Worm (Caenorhabditis elegans) whole organism, L3 larva: ENCODE results near the gene dph-7.
A peak's percentile ranks its signal among the peaks of the same experiment; 100 is the strongest.

Experiments used
- R02D3.7 ChIP-seq: fragments of 150-350 bp; optimal IDR thresholded peaks from 2 replicates; lab custom pipeline; 2014; ENCODE audit warnings: missing biosample characterization, missing genetic modification characterization
- ama-1 ChIP-seq: fragments of 150-350 bp; optimal IDR thresholded peaks from 2 replicates; lab custom pipeline; 2018
- ceh-16 ChIP-seq: sonication (generic microtip); optimal IDR thresholded peaks from 2 replicates; lab custom pipeline; 2017; ENCODE audit warnings: missing biosample characterization, missing genetic modification characterization
- ceh-28 ChIP-seq: fragments of 150-350 bp; optimal IDR thresholded peaks from 2 replicates; lab custom pipeline; 2014; ENCODE audit warnings: missing biosample characterization, missing genetic modification reagents, missing genetic modification characterization
- ceh-9 ChIP-seq: sonication (generic microtip); optimal IDR thresholded peaks from 2 replicates; lab custom pipeline; 2018; ENCODE audit warnings: missing biosample characterization, missing genetic modification characterization
- egl-27 ChIP-seq: sonication (generic microtip); optimal IDR thresholded peaks from 4 replicates; lab custom pipeline; 2017; ENCODE audit warnings: missing biosample characterization, missing genetic modification reagents, missing genetic modification characterization
- egl-5 ChIP-seq: fragments of 150-350 bp; optimal IDR thresholded peaks from 2 replicates; lab custom pipeline; 2017; ENCODE audit warnings: missing biosample characterization, missing genetic modification reagents, missing genetic modification characterization, inconsistent platforms
- elt-1 ChIP-seq: fragments of 150-350 bp; optimal IDR thresholded peaks from 2 replicates; lab custom pipeline; 2014; ENCODE audit warnings: missing biosample characterization, missing genetic modification characterization
- elt-2 ChIP-seq: sonication (generic microtip); optimal IDR thresholded peaks from 2 replicates; lab custom pipeline; 2016; ENCODE audit warnings: missing genetic modification reagents, mild to moderate bottlenecking, missing genetic modification characterization, missing compliant biosample characterization
- elt-3 ChIP-seq, 3 experiments: fragments of 150-350 bp in 1 of 3; sonication (generic microtip) in 2 of 3; optimal IDR thresholded peaks; 2 replicates in 2 of 3; 4 replicates in 1 of 3; lab custom pipeline; 2014 to 2017; ENCODE audit warnings: missing biosample characterization in 3 of 3, missing genetic modification characterization in 3 of 3
- eor-1 ChIP-seq, 2 experiments: fragments of 150-350 bp; optimal IDR thresholded peaks; 2 replicates each; lab custom pipeline; 2014 to 2018; ENCODE audit warnings: missing biosample characterization in 2 of 2, missing genetic modification characterization in 2 of 2
- fkh-2 ChIP-seq: fragments of 150-350 bp; optimal IDR thresholded peaks from 2 replicates; lab custom pipeline; 2014; ENCODE audit warnings: missing biosample characterization, missing genetic modification reagents, missing genetic modification characterization
- fos-1 ChIP-seq: fragments of 150-350 bp; optimal IDR thresholded peaks from 2 replicates; lab custom pipeline; 2014; ENCODE audit warnings: missing biosample characterization, missing genetic modification characterization
- hmg-11 ChIP-seq: sonication (generic microtip); optimal IDR thresholded peaks from 2 replicates; lab custom pipeline; 2016; ENCODE audit warnings: missing genetic modification characterization, missing compliant biosample characterization
- jun-1 ChIP-seq: fragments of 150-350 bp; optimal IDR thresholded peaks from 2 replicates; lab custom pipeline; 2014; ENCODE audit warnings: missing biosample characterization, missing genetic modification reagents, missing genetic modification characterization
- lin-39 ChIP-seq: fragments of 150-350 bp; optimal IDR thresholded peaks from 2 replicates; lab custom pipeline; 2018; ENCODE audit warnings: missing biosample characterization, missing genetic modification reagents, missing genetic modification characterization
- lsy-12 ChIP-seq: sonication (generic microtip); optimal IDR thresholded peaks from 2 replicates; lab custom pipeline; 2016; ENCODE audit warnings: mild to moderate bottlenecking, missing genetic modification characterization, missing compliant biosample characterization
- mml-1 ChIP-seq: fragments of 150-350 bp; sonication (generic microtip); optimal IDR thresholded peaks from 3 replicates; lab custom pipeline; 2014; ENCODE audit warnings: missing biosample characterization, missing genetic modification characterization
- nfya-1 ChIP-seq: sonication (generic microtip); optimal IDR thresholded peaks from 2 replicates; lab custom pipeline; 2017; ENCODE audit warnings: missing genetic modification characterization, mild to moderate bottlenecking, missing compliant biosample characterization, antibody characterized with exemption, moderate library complexity; ENCODE audit not compliant: insufficient read depth
- nhr-11 ChIP-seq: fragments of 150-350 bp; optimal IDR thresholded peaks from 2 replicates; lab custom pipeline; 2014; ENCODE audit warnings: missing biosample characterization, missing genetic modification characterization
- nhr-12 ChIP-seq: fragments of 150-350 bp; optimal IDR thresholded peaks from 2 replicates; lab custom pipeline; 2014; ENCODE audit warnings: missing biosample characterization, missing genetic modification characterization
- nhr-23 ChIP-seq: fragments of 150-350 bp; optimal IDR thresholded peaks from 2 replicates; lab custom pipeline; 2014; ENCODE audit warnings: missing biosample characterization, missing genetic modification reagents, missing genetic modification characterization
- nhr-43 ChIP-seq: sonication (generic microtip); optimal IDR thresholded peaks from 2 replicates; lab custom pipeline; 2016; ENCODE audit warnings: mild to moderate bottlenecking, missing genetic modification characterization, missing compliant biosample characterization; ENCODE audit not compliant: poor library complexity, severe bottlenecking
- nhr-67 ChIP-seq: fragments of 150-350 bp; optimal IDR thresholded peaks from 2 replicates; lab custom pipeline; 2014; ENCODE audit warnings: missing biosample characterization, missing genetic modification characterization
- nhr-76 ChIP-seq: fragments of 150-350 bp; sonication (generic microtip); optimal IDR thresholded peaks from 5 replicates; lab custom pipeline; 2014; ENCODE audit warnings: missing biosample characterization, missing genetic modification characterization
- nhr-77 ChIP-seq: fragments of 150-350 bp; optimal IDR thresholded peaks from 2 replicates; lab custom pipeline; 2014; ENCODE audit warnings: missing biosample characterization, missing genetic modification characterization
- pha-4 ChIP-seq: fragments of 150-350 bp; optimal IDR thresholded peaks from 2 replicates; lab custom pipeline; 2014; ENCODE audit warnings: missing biosample characterization, missing genetic modification reagents, missing genetic modification characterization
- skn-1 ChIP-seq: fragments of 150-350 bp; optimal IDR thresholded peaks from 2 replicates; lab custom pipeline; 2014; ENCODE audit warnings: missing biosample characterization, missing genetic modification characterization
- unc-39 ChIP-seq: sonication (generic microtip); optimal IDR thresholded peaks from 4 replicates; lab custom pipeline; 2017; ENCODE audit warnings: missing biosample characterization, missing genetic modification characterization
- unc-62 ChIP-seq: fragments of 150-350 bp; sonication (generic microtip); optimal IDR thresholded peaks from 4 replicates; lab custom pipeline; 2014; ENCODE audit warnings: missing biosample characterization, missing genetic modification reagents, missing genetic modification characterization
- zag-1 ChIP-seq: fragments of 150-350 bp; optimal IDR thresholded peaks from 2 replicates; lab custom pipeline; 2014; ENCODE audit warnings: missing biosample characterization, missing genetic modification characterization
- ztf-11 ChIP-seq: fragments of 150-350 bp; optimal IDR thresholded peaks from 2 replicates; lab custom pipeline; 2014; ENCODE audit warnings: missing biosample characterization, missing genetic modification characterization
- ztf-4 ChIP-seq: fragments of 150-350 bp; optimal IDR thresholded peaks from 2 replicates; lab custom pipeline; 2014; ENCODE audit warnings: missing biosample characterization, missing genetic modification characterization

The dph-7 gene

DNA sequence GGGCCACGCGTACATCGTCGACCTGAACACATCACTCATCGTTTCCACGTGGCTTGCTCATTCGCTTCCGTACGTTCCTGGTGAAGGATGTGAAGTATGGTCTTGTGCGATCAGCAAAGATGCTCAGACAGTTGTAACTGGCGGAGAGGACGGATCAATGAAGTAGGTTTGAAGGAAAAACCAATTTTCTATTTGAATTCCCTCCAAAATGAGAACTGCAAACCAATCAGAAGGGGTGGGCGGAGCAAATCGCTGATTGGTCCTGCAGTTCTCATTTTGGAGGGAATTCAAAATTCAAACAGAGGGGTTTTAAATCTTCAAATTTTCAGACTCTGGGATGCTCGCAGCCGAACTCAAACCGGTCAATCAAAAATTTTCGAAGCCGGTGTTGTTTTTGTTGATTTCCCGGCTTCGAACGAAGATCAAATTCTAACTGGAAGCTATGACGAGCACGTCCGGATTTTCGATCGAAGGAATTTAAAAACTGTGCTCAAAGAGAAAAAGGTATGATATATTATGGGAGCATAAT is 2.5 kb downstream of the dph-7 start:
- TF ChIP-seq nfya-1 (tag; lab: Kevin White, UChicago) = peak; percentile 58
- TF ChIP-seq eor-1 (tag; optimal IDR thresholded peaks at IDR 0.05; lab: Kevin White, UChicago) = no peak

DNA sequence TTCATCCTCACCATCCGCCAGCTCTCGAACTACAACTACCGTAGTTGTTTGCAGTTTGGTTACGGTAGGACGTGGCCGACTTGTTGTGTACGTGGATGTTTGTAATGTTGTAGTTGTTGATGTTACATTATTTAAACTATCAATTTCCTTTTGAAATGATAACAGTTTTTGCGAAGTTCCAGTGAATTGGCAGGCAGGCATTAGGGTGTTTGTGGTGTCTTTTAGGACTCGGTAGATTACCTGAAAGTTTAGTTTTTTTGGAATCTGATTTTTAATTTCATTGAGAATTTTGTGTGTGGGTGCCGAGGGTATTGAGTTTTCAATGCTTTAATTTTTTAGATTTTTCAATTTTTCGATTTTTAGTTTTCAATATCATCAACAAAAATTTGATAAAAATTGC is 7.7 kb downstream of the dph-7 start, which contains the start of gene F53A2.11:
Gene F53A2.11 (minus strand): TSS at position 101 of the 400 bp plus-strand sequence.
- no peak for TF ChIP-seq ztf-4 (tag; lab: Kevin White, UChicago)
- no peak for TF ChIP-seq egl-5 (tag; lab: Kevin White, UChicago)
- TF ChIP-seq hmg-11 (tag; lab: Kevin White, UChicago) = no peak
- no peak for TF ChIP-seq mml-1 (tag; lab: Kevin White, UChicago)
- no peak for TF ChIP-seq elt-3 (tag; optimal IDR thresholded peaks at IDR 0.05; lab: Kevin White, UChicago)
- TF ChIP-seq ceh-16 (tag; lab: Kevin White, UChicago) = no peak
- TF ChIP-seq nhr-67 (tag; lab: Kevin White, UChicago) = no peak
- no peak for TF ChIP-seq nhr-12 (tag; lab: Kevin White, UChicago)
- TF ChIP-seq fkh-2 (tag; lab: Kevin White, UChicago) = no peak
- TF ChIP-seq elt-2 (tag; lab: Kevin White, UChicago) = no peak
- no peak for TF ChIP-seq zag-1 (tag; lab: Kevin White, UChicago)
- TF ChIP-seq R02D3.7 (tag; lab: Kevin White, UChicago) = no peak
- TF ChIP-seq lin-39 (tag; lab: Kevin White, UChicago) = no peak

DNA sequence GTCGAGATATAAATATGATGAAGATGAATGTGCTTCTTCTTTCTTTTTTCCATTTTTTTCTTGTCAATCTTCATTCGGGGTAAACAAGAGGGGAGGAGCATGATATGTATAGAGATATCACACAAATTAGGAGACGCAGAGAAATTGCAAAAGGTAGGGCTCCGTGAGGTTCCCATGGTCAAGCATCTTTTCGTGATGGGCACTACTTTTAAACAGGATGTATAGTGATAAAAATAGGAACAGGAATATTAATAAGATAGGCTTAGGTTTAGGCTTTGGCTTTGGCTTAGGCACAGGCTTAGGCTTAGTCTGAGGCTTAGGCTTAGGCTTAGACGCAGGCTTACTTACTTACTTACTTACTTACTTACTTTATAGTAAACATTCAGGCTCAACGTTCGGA is 9.8 kb downstream of the dph-7 start, which contains the start of gene F53A2.1:
Gene F53A2.1 (minus strand): TSS at position 101 of the 400 bp plus-strand sequence.
- TF ChIP-seq elt-1 (tag; lab: Kevin White, UChicago) = no peak
- no peak for TF ChIP-seq nhr-77
- TF ChIP-seq, all 47 proteins: peak for 0

DNA sequence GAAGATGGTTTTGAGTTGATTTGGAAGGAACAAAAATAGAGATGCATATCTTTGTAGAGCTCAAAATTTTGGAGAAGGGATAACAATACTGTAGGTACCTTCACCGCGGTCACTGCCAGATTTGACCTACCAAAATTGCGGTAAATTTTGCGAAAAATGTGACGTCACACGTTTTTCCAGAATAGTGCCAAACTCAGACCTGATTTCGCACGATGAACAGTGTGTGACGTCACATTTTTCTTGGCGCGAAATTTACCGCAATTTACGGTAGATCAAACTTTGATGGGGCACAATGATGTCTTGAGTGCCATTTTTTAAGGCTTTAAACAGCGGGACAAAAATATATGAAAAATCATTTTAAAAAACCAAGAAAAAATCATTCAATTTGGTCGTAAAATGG is 14.0 kb downstream of the dph-7 start:
- TF ChIP-seq egl-27 (no peak), nhr-67 (tag; lab: Kevin White, UChicago) (no peak), hmg-11 (tag; lab: Kevin White, UChicago) (no peak), nfya-1 (tag; lab: Kevin White, UChicago) (no peak), pha-4 (tag; lab: Kevin White, UChicago) (no peak), unc-62 (GFP tag; lab: Kevin White, UChicago) (no peak), ceh-9 (tag; lab: Kevin White, UChicago) (no peak), ztf-11 (tag; lab: Kevin White, UChicago) (no peak), egl-5 (tag; lab: Kevin White, UChicago) (no peak), nhr-12 (tag; lab: Kevin White, UChicago) (no peak), ztf-4 (tag; lab: Kevin White, UChicago) (no peak), ceh-28 (no peak), lin-39 (tag; lab: Kevin White, UChicago) (no peak), nhr-76 (tag; lab: Kevin White, UChicago) (no peak), fkh-2 (tag; lab: Kevin White, UChicago) (no peak), ama-1 (lab: Kevin White, UChicago) (no peak), unc-39 (tag; lab: Kevin White, UChicago) (no peak), zag-1 (tag; lab: Kevin White, UChicago) (no peak)

DNA sequence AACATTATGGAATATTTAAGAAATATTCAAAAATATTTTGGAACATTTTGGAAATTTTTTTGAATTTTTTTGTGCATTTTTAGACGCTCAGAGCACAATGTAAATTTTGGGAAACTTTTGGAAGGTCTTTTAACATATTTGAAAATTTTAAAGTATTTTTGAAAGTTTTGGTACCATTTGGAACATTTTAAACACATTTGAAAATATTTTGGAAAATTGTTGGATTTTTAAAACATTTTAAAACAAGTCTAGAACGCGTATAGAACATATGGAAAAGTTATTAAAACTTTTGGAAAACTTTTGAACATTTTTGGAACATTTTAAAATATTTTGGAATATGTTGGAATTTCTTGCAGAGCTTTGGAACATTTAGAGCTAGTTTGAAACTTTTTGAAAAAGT is 18.8 kb downstream of the dph-7 start, which contains the start of gene sdz-20:
Gene sdz-20 (plus strand): TSS at position 301 of the 400 bp plus-strand sequence.
- TF ChIP-seq fkh-2 (tag; lab: Kevin White, UChicago) (no peak), nhr-76 (tag; lab: Kevin White, UChicago) (no peak), jun-1 (no peak), nhr-23 (tag; lab: Kevin White, UChicago) (no peak), elt-3 (tag; optimal IDR thresholded peaks at IDR 0.05; lab: Kevin White, UChicago) (no peak), skn-1 (tag; lab: Kevin White, UChicago) (no peak), lin-39 (tag; lab: Kevin White, UChicago) (no peak), ceh-9 (tag; lab: Kevin White, UChicago) (no peak), R02D3.7 (tag; lab: Kevin White, UChicago) (no peak), fos-1 (no peak), nhr-12 (tag; lab: Kevin White, UChicago) (no peak), nhr-11 (tag; lab: Kevin White, UChicago) (no peak), lsy-12 (tag; lab: Kevin White, UChicago) (no peak), ztf-4 (tag; lab: Kevin White, UChicago) (no peak), ama-1 (lab: Kevin White, UChicago) (no peak), nhr-77 (no peak), nhr-43 (tag; lab: Kevin White, UChicago) (no peak), elt-2 (tag; lab: Kevin White, UChicago) (no peak)
